Worm (Caenorhabditis elegans) whole organism, L1 larva: Measurements from ENCODE around the gene rps-2.
A peak's percentile ranks its signal among the peaks of the same experiment; 100 is the strongest.

ENCODE experiments used
- Y116A8C.19 ChIP-seq: sonication (generic microtip); optimal IDR thresholded peaks from 2 replicates; lab custom pipeline; 2016; ENCODE audit warnings: missing compliant biosample characterization, missing genetic modification characterization, borderline replicate concordance
- ama-1 ChIP-seq: fragments of 150-350 bp; optimal IDR thresholded peaks from 2 replicates; lab custom pipeline; 2014
- ceh-63 ChIP-seq: fragments of 200-800 bp; sonication (Bioruptor generic); optimal IDR thresholded peaks from 2 replicates; lab custom pipeline; 2018; ENCODE audit warnings: mild to moderate bottlenecking, missing genetic modification characterization, missing compliant biosample characterization
- ceh-82 ChIP-seq, 3 experiments: fragments of 150-350 bp in 1 of 3; sonication (generic microtip) in 2 of 3; optimal IDR thresholded peaks; 2 replicates each; lab custom pipeline; 2014 to 2017; ENCODE audit warnings: missing biosample characterization in 3 of 3, missing genetic modification characterization in 3 of 3
- ceh-88 ChIP-seq: fragments of 200-800 bp; sonication (Bioruptor generic); IDR thresholded peaks from 2 replicates; pipeline ENCODE4 v1.3.6; 2022; ENCODE audit warnings: missing genetic modification characterization, missing compliant biosample characterization
- efl-1 ChIP-seq, 4 experiments: fragments of 150-350 bp; optimal IDR thresholded peaks in 3 of 4; peaks in 1 of 4; 1 replicate in 1 of 4; 2 replicates in 3 of 4; lab custom pipeline; 2014; ENCODE audit warnings: missing biosample characterization in 2 of 4, missing genetic modification characterization in 2 of 4, missing genetic modification reagents in 2 of 4
- elt-2 ChIP-seq: sonication (generic microtip); optimal IDR thresholded peaks from 2 replicates; lab custom pipeline; 2016; ENCODE audit warnings: missing genetic modification characterization, mild to moderate bottlenecking, inconsistent platforms, missing compliant biosample characterization, missing genetic modification reagents
- fkh-10 ChIP-seq: sonication (generic microtip); optimal IDR thresholded peaks from 2 replicates; lab custom pipeline; 2017; ENCODE audit warnings: missing biosample characterization, missing genetic modification reagents, missing genetic modification characterization
- fos-1 ChIP-seq: fragments of 150-350 bp; optimal IDR thresholded peaks from 2 replicates; lab custom pipeline; 2014; ENCODE audit warnings: missing biosample characterization, missing genetic modification characterization
- isw-1 ChIP-seq: fragments of 200-800 bp; sonication (Bioruptor generic); IDR thresholded peaks from 2 replicates; pipeline ENCODE4 v1.3.6; 2022; ENCODE audit warnings: missing genetic modification characterization, missing compliant biosample characterization
- lin-35 ChIP-seq, 2 experiments: fragments of 150-350 bp; optimal IDR thresholded peaks; 2 replicates each; lab custom pipeline; 2014; ENCODE audit warnings: missing biosample characterization in 2 of 2, missing genetic modification characterization in 2 of 2, missing genetic modification reagents in 2 of 2
- mab-9 ChIP-seq: fragments of 200-800 bp; sonication (Bioruptor generic); IDR thresholded peaks from 2 replicates; pipeline ENCODE4 v1.3.6; 2022; ENCODE audit warnings: missing genetic modification reagents, missing genetic modification characterization, missing compliant biosample characterization
- nhr-71 ChIP-seq: sonication (generic microtip); optimal IDR thresholded peaks from 2 replicates; lab custom pipeline; 2016; ENCODE audit warnings: mild to moderate bottlenecking, missing genetic modification characterization, moderate library complexity, missing compliant biosample characterization
- nhr-77 ChIP-seq: fragments of 150-350 bp; optimal IDR thresholded peaks from 2 replicates; lab custom pipeline; 2014; ENCODE audit warnings: missing biosample characterization, missing genetic modification characterization
- nhr-84 ChIP-seq: sonication (generic microtip); optimal IDR thresholded peaks from 2 replicates; lab custom pipeline; 2017; ENCODE audit warnings: missing biosample characterization, missing genetic modification characterization
- nhr-85 ChIP-seq: sonication (generic microtip); peaks from one replicate; lab custom pipeline; 2016; ENCODE audit warnings: missing genetic modification characterization, inconsistent platforms, missing compliant biosample characterization
- snpc-4 ChIP-seq: fragments of 150-350 bp; optimal IDR thresholded peaks from 2 replicates; lab custom pipeline; 2014; ENCODE audit warnings: missing biosample characterization, missing genetic modification characterization
- swsn-7 ChIP-seq: sonication (generic microtip); optimal IDR thresholded peaks from 2 replicates; lab custom pipeline; 2016; ENCODE audit warnings: missing genetic modification characterization, missing compliant biosample characterization
- tlp-1 ChIP-seq: fragments of 150-350 bp; optimal IDR thresholded peaks from 2 replicates; lab custom pipeline; 2014; ENCODE audit warnings: missing biosample characterization, missing genetic modification characterization
- unc-98 ChIP-seq: fragments of 200-800 bp; sonication (Bioruptor generic); IDR thresholded peaks from 2 replicates; pipeline ENCODE4 v1.3.6; 2022; ENCODE audit warnings: missing genetic modification characterization, missing compliant biosample characterization
- xbp-1 ChIP-seq: sonication (generic microtip); optimal IDR thresholded peaks from 2 replicates; lab custom pipeline; 2016; ENCODE audit warnings: missing genetic modification characterization, missing compliant biosample characterization
- zip-4 ChIP-seq: fragments of 200-800 bp; sonication (Bioruptor generic); optimal IDR thresholded peaks from 2 replicates; lab custom pipeline; 2018; ENCODE audit warnings: mild to moderate bottlenecking, missing genetic modification characterization, moderate library complexity, missing compliant biosample characterization

Gene rps-2

DNA sequence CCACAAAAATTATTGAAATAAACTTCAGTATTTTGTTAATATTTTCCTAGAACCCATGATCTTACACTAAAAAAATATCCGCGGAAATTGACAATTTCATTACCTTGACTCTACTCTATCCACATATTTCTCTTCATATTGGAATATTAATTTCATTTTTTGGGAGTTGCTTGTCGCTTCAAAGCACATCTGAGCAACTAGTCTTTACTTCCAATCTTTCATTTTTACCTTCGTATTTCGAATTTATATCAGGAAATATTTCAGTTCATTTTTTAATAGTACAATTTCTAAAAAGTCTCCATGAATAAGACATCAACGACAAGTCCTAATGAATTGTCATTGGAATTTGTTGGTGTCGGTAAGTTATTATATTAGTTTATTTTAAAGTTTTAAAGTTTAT, 47.2 kb downstream of the rps-2 start, which contains the start of gene srt-73:
Gene srt-73, plus strand, starts transcription at position 301 of the 400 bp plus-strand sequence.
- TF ChIP-seq nhr-85 (tag; lab: Kevin White, UChicago) = no peak
- TF ChIP-seq efl-1 (optimal IDR thresholded peaks at IDR 0.05; lab: Kevin White, UChicago) = no peak
- peak in 1 of 2 experiments; percentile 63 for TF ChIP-seq efl-1 (GFP tag; optimal IDR thresholded peaks at IDR 0.05 in 1 of 2; lab: Kevin White, UChicago)
- TF ChIP-seq, all 84 proteins: peak for 1

DNA sequence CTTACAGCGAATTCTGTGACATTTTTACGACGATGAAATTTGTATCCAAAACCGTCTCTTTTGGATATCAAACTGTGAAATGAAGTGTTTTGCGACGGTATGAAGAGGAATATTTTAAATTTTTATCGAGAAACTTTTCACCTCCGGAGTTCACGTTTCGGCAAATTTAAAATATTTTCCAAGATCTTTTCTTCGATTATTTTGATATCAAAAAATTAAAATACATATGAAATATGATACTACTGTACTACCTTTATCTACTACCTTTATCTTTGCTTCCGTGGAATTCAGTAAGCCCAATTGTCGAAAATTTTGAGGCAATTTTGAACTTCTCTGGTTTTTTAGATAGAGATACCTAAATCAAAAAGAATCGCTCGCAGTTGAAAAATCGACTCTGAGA, 48.4 kb downstream of the rps-2 start, which contains the start of gene kin-26:
Gene kin-26, minus strand, starts transcription at position 101 of the 400 bp plus-strand sequence.
- TF ChIP-seq zip-4 (no peak), efl-1 (optimal IDR thresholded peaks at IDR 0.05; lab: Kevin White, UChicago) (no peak), efl-1 (GFP tag; optimal IDR thresholded peaks at IDR 0.05 in 1 of 2; lab: Kevin White, UChicago) (peak in 1 of 2 experiments; percentile 4)

DNA sequence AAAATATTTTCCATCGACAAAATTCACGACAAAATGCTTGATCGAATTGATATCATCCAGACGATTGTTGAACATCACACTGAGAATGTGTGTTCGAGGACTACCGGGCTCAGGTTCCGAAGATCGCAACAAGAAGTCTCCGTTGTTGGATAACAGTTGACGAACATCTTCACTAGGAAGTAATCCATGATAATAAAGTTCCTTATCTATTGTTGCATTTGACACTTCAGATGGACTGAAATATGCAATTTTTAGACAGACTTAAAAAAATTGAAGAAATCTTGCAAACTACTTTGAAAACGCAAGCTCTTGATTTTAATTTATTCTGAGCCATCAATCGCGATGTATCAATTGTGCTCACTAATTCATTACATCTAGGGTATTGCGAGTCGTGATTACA, 48.9 kb downstream of the rps-2 start:
- TF ChIP-seq lin-35 (GFP tag; optimal IDR thresholded peaks at IDR 0.05; lab: Kevin White, UChicago) = no peak
- TF ChIP-seq swsn-7 = no peak
- TF ChIP-seq unc-98 (GFP tag; lab: Robert Waterston, UW) = no peak
- TF ChIP-seq nhr-77 = no peak
- TF ChIP-seq snpc-4 (tag; lab: Kevin White, UChicago) = no peak
- no peak for TF ChIP-seq Y116A8C.19
- TF ChIP-seq elt-2 = no peak
- no peak for TF ChIP-seq mab-9 (GFP tag; lab: Robert Waterston, UW)
- no peak for TF ChIP-seq nhr-84
- TF ChIP-seq isw-1 (GFP tag; lab: Robert Waterston, UW) = no peak
- TF ChIP-seq efl-1 (optimal IDR thresholded peaks at IDR 0.05; lab: Kevin White, UChicago) = no peak
- no peak for TF ChIP-seq efl-1 (GFP tag; optimal IDR thresholded peaks at IDR 0.05 in 1 of 2; lab: Kevin White, UChicago)
- no peak for TF ChIP-seq fkh-10 (GFP tag; lab: Kevin White, UChicago)
- no peak for TF ChIP-seq tlp-1 (tag; lab: Kevin White, UChicago)
- no peak for TF ChIP-seq xbp-1 (tag; lab: Kevin White, UChicago)
- TF ChIP-seq ceh-88 (GFP tag; lab: Robert Waterston, UW) = no peak
- no peak for TF ChIP-seq ceh-63
- no peak for TF ChIP-seq nhr-71
- TF ChIP-seq ceh-82 (tag; optimal IDR thresholded peaks at IDR 0.05; lab: Kevin White, UChicago) = no peak
- TF ChIP-seq ama-1 (lab: Kevin White, UChicago) = no peak
- no peak for TF ChIP-seq fos-1 (tag; lab: Kevin White, UChicago)
